Worm (Caenorhabditis elegans) whole organism, L2 larva: ENCODE results near the gene pst-2.

Experiments
- C34F6.9 ChIP-seq: fragments of 150-350 bp; optimal IDR thresholded peaks from 2 replicates; lab custom pipeline; 2014; ENCODE audit warnings: missing biosample characterization, missing genetic modification characterization
- F13H6.1 ChIP-seq: sonication (generic microtip); optimal IDR thresholded peaks from 2 replicates; lab custom pipeline; 2016; ENCODE audit warnings: missing genetic modification characterization, missing compliant biosample characterization
- R02D3.7 ChIP-seq: fragments of 150-350 bp; optimal IDR thresholded peaks from 2 replicates; lab custom pipeline; 2014; ENCODE audit warnings: missing biosample characterization, missing genetic modification characterization
- Y55F3AM.14 ChIP-seq: fragments of 200-800 bp; sonication (Bioruptor generic); optimal IDR thresholded peaks from 2 replicates; lab custom pipeline; 2018; ENCODE audit warnings: mild to moderate bottlenecking, missing genetic modification characterization, missing compliant biosample characterization
- ZK546.5 ChIP-seq: sonication (generic microtip); optimal IDR thresholded peaks from 2 replicates; lab custom pipeline; 2017; ENCODE audit warnings: missing biosample characterization, missing genetic modification characterization
- alr-1 ChIP-seq: fragments of 150-350 bp; optimal IDR thresholded peaks from 2 replicates; lab custom pipeline; 2014; ENCODE audit warnings: missing biosample characterization, missing genetic modification characterization
- aly-2 ChIP-seq: fragments of 150-350 bp; optimal IDR thresholded peaks from 2 replicates; lab custom pipeline; 2014; ENCODE audit warnings: missing biosample characterization, missing genetic modification characterization
- ama-1 ChIP-seq: fragments of 150-350 bp; optimal IDR thresholded peaks from 2 replicates; lab custom pipeline; 2018; ENCODE audit warnings: inconsistent platforms
- blmp-1 ChIP-seq: sonication (generic microtip); optimal IDR thresholded peaks from 2 replicates; lab custom pipeline; 2017; ENCODE audit warnings: missing genetic modification characterization, mild to moderate bottlenecking, missing compliant biosample characterization, antibody characterized with exemption, moderate library complexity; ENCODE audit not compliant: insufficient read depth
- ceh-16 ChIP-seq: fragments of 150-350 bp; optimal IDR thresholded peaks from 2 replicates; lab custom pipeline; 2014; ENCODE audit warnings: missing biosample characterization, missing genetic modification characterization
- ceh-82 ChIP-seq: fragments of 150-350 bp; optimal IDR thresholded peaks from 2 replicates; lab custom pipeline; 2014; ENCODE audit warnings: missing biosample characterization, missing genetic modification characterization
- crh-2 ChIP-seq: sonication (generic microtip); optimal IDR thresholded peaks from 2 replicates; lab custom pipeline; 2017; ENCODE audit warnings: missing biosample characterization, missing genetic modification characterization
- dmd-4 ChIP-seq: sonication (generic microtip); optimal IDR thresholded peaks from 2 replicates; lab custom pipeline; 2017; ENCODE audit warnings: missing biosample characterization, missing genetic modification characterization
- egl-27 ChIP-seq: sonication (generic microtip); optimal IDR thresholded peaks from 3 replicates; lab custom pipeline; 2017; ENCODE audit warnings: missing biosample characterization, missing genetic modification reagents, missing genetic modification characterization
- elt-3 ChIP-seq: sonication (generic microtip); optimal IDR thresholded peaks from 2 replicates; lab custom pipeline; 2017; ENCODE audit warnings: missing biosample characterization, missing genetic modification characterization
- fos-1 ChIP-seq: fragments of 150-350 bp; optimal IDR thresholded peaks from 2 replicates; lab custom pipeline; 2014; ENCODE audit warnings: missing biosample characterization, missing genetic modification characterization
- gmeb-1 ChIP-seq: fragments of 150-350 bp; optimal IDR thresholded peaks from 2 replicates; lab custom pipeline; 2014; ENCODE audit warnings: missing biosample characterization, missing genetic modification characterization
- lin-11 ChIP-seq: fragments of 150-350 bp; sonication (generic microtip); optimal IDR thresholded peaks from 2 replicates; lab custom pipeline; 2014; ENCODE audit warnings: missing biosample characterization, missing genetic modification characterization, inconsistent platforms, mixed read lengths
- lin-13 ChIP-seq: fragments of 150-350 bp; optimal IDR thresholded peaks from 2 replicates; lab custom pipeline; 2014; ENCODE audit warnings: missing biosample characterization, missing genetic modification reagents, missing genetic modification characterization
- lin-39 ChIP-seq: fragments of 150-350 bp; optimal IDR thresholded peaks from 2 replicates; lab custom pipeline; 2014; ENCODE audit warnings: missing biosample characterization, missing genetic modification reagents, missing genetic modification characterization
- lsy-2 ChIP-seq, 2 experiments: fragments of 150-350 bp in 1 of 2; sonication (generic microtip) in 1 of 2; optimal IDR thresholded peaks; 2 replicates each; lab custom pipeline; 2014 to 2017; ENCODE audit warnings: missing biosample characterization in 2 of 2, missing genetic modification characterization in 2 of 2
- mab-5 ChIP-seq: fragments of 150-350 bp; optimal IDR thresholded peaks from 2 replicates; lab custom pipeline; 2014; ENCODE audit warnings: missing biosample characterization, missing genetic modification characterization
- mbf-1 ChIP-seq: sonication (generic microtip); optimal IDR thresholded peaks from 2 replicates; lab custom pipeline; 2017; ENCODE audit warnings: missing biosample characterization, missing genetic modification characterization
- mdl-1 ChIP-seq, 2 experiments: fragments of 150-350 bp in 1 of 2; sonication (generic microtip) in 1 of 2; optimal IDR thresholded peaks; 2 replicates each; lab custom pipeline; 2017; ENCODE audit warnings: missing biosample characterization in 2 of 2, missing genetic modification characterization in 2 of 2
- nhr-10 ChIP-seq: sonication (generic microtip); optimal IDR thresholded peaks from 2 replicates; lab custom pipeline; 2017; ENCODE audit warnings: missing biosample characterization, missing genetic modification characterization
- nhr-11 ChIP-seq: fragments of 150-350 bp; optimal IDR thresholded peaks from 2 replicates; lab custom pipeline; 2014; ENCODE audit warnings: missing biosample characterization, missing genetic modification characterization
- nhr-12 ChIP-seq: fragments of 150-350 bp; optimal IDR thresholded peaks from 2 replicates; lab custom pipeline; 2014; ENCODE audit warnings: missing biosample characterization, missing genetic modification characterization
- nhr-129 ChIP-seq: fragments of 150-350 bp; optimal IDR thresholded peaks from 2 replicates; lab custom pipeline; 2014; ENCODE audit warnings: missing biosample characterization, missing genetic modification characterization
- nhr-21 ChIP-seq: fragments of 150-350 bp; optimal IDR thresholded peaks from 2 replicates; lab custom pipeline; 2014; ENCODE audit warnings: missing biosample characterization, missing genetic modification characterization
- nhr-23 ChIP-seq: fragments of 150-350 bp; optimal IDR thresholded peaks from 2 replicates; lab custom pipeline; 2014; ENCODE audit warnings: missing biosample characterization, missing genetic modification reagents, missing genetic modification characterization
- nhr-237 ChIP-seq: fragments of 150-350 bp; optimal IDR thresholded peaks from 2 replicates; lab custom pipeline; 2014; ENCODE audit warnings: missing biosample characterization, missing genetic modification characterization
- nhr-25 ChIP-seq: fragments of 150-350 bp; sonication (generic microtip); optimal IDR thresholded peaks from 3 replicates; lab custom pipeline; 2014; ENCODE audit warnings: missing biosample characterization, missing genetic modification characterization
- nhr-6 ChIP-seq: fragments of 150-350 bp; optimal IDR thresholded peaks from 2 replicates; lab custom pipeline; 2014; ENCODE audit warnings: missing biosample characterization, missing genetic modification characterization
- nhr-77 ChIP-seq: fragments of 150-350 bp; optimal IDR thresholded peaks from 2 replicates; lab custom pipeline; 2014; ENCODE audit warnings: missing biosample characterization, missing genetic modification characterization
- sem-4 ChIP-seq: fragments of 150-350 bp; optimal IDR thresholded peaks from 2 replicates; lab custom pipeline; 2014; ENCODE audit warnings: missing biosample characterization, missing genetic modification reagents, missing genetic modification characterization
- sma-3 ChIP-seq: sonication (generic microtip); optimal IDR thresholded peaks from 2 replicates; lab custom pipeline; 2016; ENCODE audit warnings: missing genetic modification reagents, missing genetic modification characterization, missing compliant biosample characterization
- sma-9 ChIP-seq, 2 experiments: fragments of 150-350 bp in 1 of 2; sonication (generic microtip) in 1 of 2; optimal IDR thresholded peaks; 2 replicates each; lab custom pipeline; 2014 to 2016; ENCODE audit warnings: missing genetic modification characterization in 2 of 2, mild to moderate bottlenecking in 1 of 2, missing biosample characterization in 1 of 2, missing compliant biosample characterization in 1 of 2, missing genetic modification reagents in 1 of 2, moderate library complexity in 1 of 2
- snpc-4 ChIP-seq: fragments of 150-350 bp; optimal IDR thresholded peaks from 2 replicates; lab custom pipeline; 2014; ENCODE audit warnings: missing biosample characterization, missing genetic modification characterization
- unc-39 ChIP-seq: fragments of 150-350 bp; optimal IDR thresholded peaks from 2 replicates; lab custom pipeline; 2014; ENCODE audit warnings: missing biosample characterization, missing genetic modification characterization
- unc-55 ChIP-seq: fragments of 150-350 bp; sonication (generic microtip); optimal IDR thresholded peaks from 3 replicates; lab custom pipeline; 2014; ENCODE audit warnings: missing biosample characterization, missing genetic modification reagents, missing genetic modification characterization
- unc-62 ChIP-seq: fragments of 150-350 bp; optimal IDR thresholded peaks from 2 replicates; lab custom pipeline; 2014; ENCODE audit warnings: missing biosample characterization, missing genetic modification reagents, missing genetic modification characterization
- zag-1 ChIP-seq: fragments of 150-350 bp; optimal IDR thresholded peaks from 2 replicates; lab custom pipeline; 2014; ENCODE audit warnings: missing biosample characterization, missing genetic modification characterization
- ztf-1 ChIP-seq: fragments of 200-800 bp; sonication (Bioruptor generic); conservative IDR thresholded peaks from 2 replicates; pipeline ENCODE4 v1.3.6; 2022; ENCODE audit warnings: missing genetic modification characterization, missing compliant biosample characterization
- ztf-11 ChIP-seq: sonication (generic microtip); optimal IDR thresholded peaks from 2 replicates; lab custom pipeline; 2017; ENCODE audit warnings: missing biosample characterization, missing genetic modification characterization
- ztf-4 ChIP-seq: fragments of 150-350 bp; optimal IDR thresholded peaks from 2 replicates; lab custom pipeline; 2014; ENCODE audit warnings: missing biosample characterization, missing genetic modification characterization

pst-2 gene

DNA sequence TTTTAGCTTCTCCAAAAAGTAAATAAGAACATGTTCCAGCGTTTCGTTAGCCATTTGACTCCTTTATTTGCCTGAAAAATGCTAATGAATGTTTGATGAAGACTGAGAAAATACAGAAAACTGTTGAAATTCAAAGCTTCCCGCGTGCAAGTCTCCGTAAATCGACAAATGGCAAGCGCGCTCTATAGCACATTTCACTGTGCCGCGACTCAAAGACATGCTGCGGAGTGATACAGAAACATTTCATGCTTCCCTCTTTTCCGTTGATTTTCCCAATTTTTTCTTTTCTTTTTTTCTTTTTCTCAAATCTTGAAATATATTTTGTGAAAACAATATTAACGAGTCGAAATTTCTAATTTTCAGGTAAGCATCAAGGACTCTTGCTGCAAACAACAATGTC is 1.3 kb upstream of the pst-2 start, which contains the start of the genes ska-3 and rps-12 (continued):
- TF ChIP-seq mbf-1, result no peak
- TF ChIP-seq nhr-11 (tag; lab: Kevin White, UChicago), result peak; percentile 73
- TF ChIP-seq ceh-16 (tag; lab: Kevin White, UChicago), result peak; percentile 94
- peak; percentile 69 for TF ChIP-seq nhr-12
- peak; percentile 88 for TF ChIP-seq ama-1 (lab: Kevin White, UChicago)
- TF ChIP-seq nhr-237 (tag; lab: Kevin White, UChicago), result peak; percentile 84
- TF ChIP-seq lin-13 (GFP tag; lab: Kevin White, UChicago), result peak; percentile 98
- peak; percentile 45 for TF ChIP-seq ztf-11 (tag; lab: Kevin White, UChicago)
- TF ChIP-seq aly-2 (tag; lab: Kevin White, UChicago), result no peak
- TF ChIP-seq sma-9 (GFP tag; optimal IDR thresholded peaks at IDR 0.05; lab: Kevin White, UChicago), result peak; percentile 99
- TF ChIP-seq sma-9 (tag; optimal IDR thresholded peaks at IDR 0.05; lab: Kevin White, UChicago), result no peak
- TF ChIP-seq nhr-129, result peak; percentile 99
- TF ChIP-seq elt-3 (tag; lab: Kevin White, UChicago), result no peak
- peak; percentile 98 for TF ChIP-seq ztf-4 (tag; lab: Kevin White, UChicago)
- no peak for TF ChIP-seq alr-1
- TF ChIP-seq nhr-23 (tag; lab: Kevin White, UChicago), result no peak
- peak; percentile 100 for TF ChIP-seq unc-55 (GFP tag; lab: Kevin White, UChicago)
- TF ChIP-seq nhr-77 (tag; lab: Kevin White, UChicago), result peak; percentile 94
- peak; percentile 62 for TF ChIP-seq unc-39 (tag; lab: Kevin White, UChicago)
- peak; percentile 85 for TF ChIP-seq Y55F3AM.14 (GFP tag; lab: Kevin White, UChicago)

DNA sequence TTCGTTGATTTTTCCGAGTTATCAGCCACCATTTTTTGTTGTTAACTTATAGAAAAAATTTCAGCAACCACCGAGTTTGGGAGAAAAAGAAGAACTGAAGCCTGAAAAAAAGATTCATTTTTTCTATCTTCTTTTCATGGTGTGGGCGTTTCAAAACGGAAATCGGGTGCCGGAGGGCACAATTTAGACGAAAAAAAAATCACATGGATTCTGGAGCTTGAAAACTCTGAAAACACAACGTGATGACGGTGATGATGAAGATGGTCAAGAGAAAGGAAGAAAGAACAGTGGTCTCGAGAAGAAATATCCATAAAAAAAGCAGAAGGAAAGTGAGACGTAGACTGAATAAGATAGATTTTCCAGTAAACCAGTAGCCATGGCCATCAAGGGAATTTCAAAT is 3.8 kb downstream of the pst-2 start, which contains the start of gene rcan-1:
rcan-1 (minus strand) TSS at position 101 of the 400 bp plus-strand sequence.
- TF ChIP-seq mdl-1 (tag; optimal IDR thresholded peaks at IDR 0.05; lab: Kevin White, UChicago), result no peak
- TF ChIP-seq unc-55 (GFP tag; lab: Kevin White, UChicago), result no peak
- TF ChIP-seq lin-39 (tag; lab: Kevin White, UChicago), result no peak
- TF ChIP-seq nhr-23 (tag; lab: Kevin White, UChicago), result no peak
- no peak for TF ChIP-seq nhr-129
- no peak for TF ChIP-seq ztf-4 (tag; lab: Kevin White, UChicago)
- TF ChIP-seq R02D3.7, result no peak
- no peak for TF ChIP-seq snpc-4 (tag; lab: Kevin White, UChicago)
- no peak for TF ChIP-seq ZK546.5 (tag; lab: Kevin White, UChicago)
- TF ChIP-seq ztf-11 (tag; lab: Kevin White, UChicago), result no peak
- TF ChIP-seq elt-3 (tag; lab: Kevin White, UChicago), result no peak
- TF ChIP-seq mbf-1, result no peak
- TF ChIP-seq ztf-1 (GFP tag; lab: Robert Waterston, UW), result no peak
- TF ChIP-seq blmp-1 (tag; lab: Kevin White, UChicago), result no peak
- no peak for TF ChIP-seq egl-27 (tag; lab: Kevin White, UChicago)
- no peak for TF ChIP-seq alr-1
- no peak for TF ChIP-seq nhr-11 (tag; lab: Kevin White, UChicago)
- no peak for TF ChIP-seq nhr-12
- no peak for TF ChIP-seq lin-13 (GFP tag; lab: Kevin White, UChicago)

DNA sequence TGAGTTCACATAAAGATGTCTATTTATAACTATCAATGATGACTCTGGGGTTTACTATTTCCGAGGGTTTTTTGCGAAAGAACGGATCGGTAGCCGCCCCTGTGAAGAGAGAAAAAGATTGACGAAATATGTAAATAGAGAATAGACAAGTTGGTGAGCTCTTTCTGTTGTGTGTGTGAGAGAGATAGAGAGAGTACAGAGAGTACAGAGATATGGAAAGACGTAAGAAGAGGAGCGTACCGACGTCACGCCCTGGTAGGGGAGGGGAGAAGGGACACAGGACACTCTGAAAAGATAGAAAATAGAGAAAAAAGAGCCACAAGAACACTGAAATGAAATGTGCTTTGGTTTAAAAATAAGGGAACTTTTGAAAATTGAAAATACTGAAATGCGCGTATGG is 8.0 kb downstream of the pst-2 start:
- no peak for TF ChIP-seq nhr-25
- TF ChIP-seq snpc-4 (tag; lab: Kevin White, UChicago), result peak; percentile 22
- peak; percentile 48 for TF ChIP-seq fos-1 (tag; lab: Kevin White, UChicago)
- TF ChIP-seq unc-55 (GFP tag; lab: Kevin White, UChicago), result peak; percentile 67
- TF ChIP-seq nhr-11 (tag; lab: Kevin White, UChicago), result no peak
- TF ChIP-seq alr-1, result no peak
- peak; percentile 78 for TF ChIP-seq F13H6.1 (tag; lab: Kevin White, UChicago)
- TF ChIP-seq nhr-6 (tag; lab: Kevin White, UChicago), result no peak
- no peak for TF ChIP-seq mab-5 (tag; lab: Kevin White, UChicago)
- TF ChIP-seq nhr-23 (tag; lab: Kevin White, UChicago), result no peak
- TF ChIP-seq nhr-129, result peak; percentile 77
- no peak for TF ChIP-seq egl-27 (tag; lab: Kevin White, UChicago)
- no peak for TF ChIP-seq ZK546.5 (tag; lab: Kevin White, UChicago)
- TF ChIP-seq lin-13 (GFP tag; lab: Kevin White, UChicago), result peak; percentile 10
- TF ChIP-seq nhr-21 (tag; lab: Kevin White, UChicago), result no peak
- TF ChIP-seq lsy-2 (tag; optimal IDR thresholded peaks at IDR 0.05; lab: Kevin White, UChicago), result peak in 1 of 2 experiments; percentile 48
- no peak for TF ChIP-seq unc-62 (GFP tag; lab: Kevin White, UChicago)
- no peak for TF ChIP-seq ztf-1 (GFP tag; lab: Robert Waterston, UW)
- no peak for TF ChIP-seq Y55F3AM.14 (GFP tag; lab: Kevin White, UChicago)
- TF ChIP-seq nhr-77 (tag; lab: Kevin White, UChicago), result no peak
- TF ChIP-seq lin-11, result no peak
- TF ChIP-seq gmeb-1 (tag; lab: Kevin White, UChicago), result no peak
- TF ChIP-seq zag-1 (tag; lab: Kevin White, UChicago), result no peak
- TF ChIP-seq crh-2 (tag; lab: Kevin White, UChicago), result peak; percentile 69
- TF ChIP-seq ztf-4 (tag; lab: Kevin White, UChicago), result no peak
- no peak for TF ChIP-seq mbf-1
- no peak for TF ChIP-seq sma-3 (GFP tag; lab: Kevin White, UChicago)
- TF ChIP-seq sma-9 (GFP tag; optimal IDR thresholded peaks at IDR 0.05; lab: Kevin White, UChicago), result peak; percentile 63
- no peak for TF ChIP-seq sma-9 (tag; optimal IDR thresholded peaks at IDR 0.05; lab: Kevin White, UChicago)
- no peak for TF ChIP-seq elt-3 (tag; lab: Kevin White, UChicago)
- TF ChIP-seq sem-4 (tag; lab: Kevin White, UChicago), result peak; percentile 24
- TF ChIP-seq dmd-4 (tag; lab: Kevin White, UChicago), result no peak
- TF ChIP-seq C34F6.9 (tag; lab: Kevin White, UChicago), result peak; percentile 69
- TF ChIP-seq nhr-10, result no peak
- no peak for TF ChIP-seq ceh-82 (tag; lab: Kevin White, UChicago)
- peak; percentile 48 for TF ChIP-seq ama-1 (lab: Kevin White, UChicago)
- no peak for TF ChIP-seq nhr-237 (tag; lab: Kevin White, UChicago)
